Fruit fly (Drosophila melanogaster): ENCODE measurements around the gene CG34112.

Gene CG34112

dm6 chr3R:4378363-4379354 is 15.4 kb downstream of the CG34112 start, which contains the start of gene Sfxn1-3 (continued):
- TF ChIP-seq CG32767 (GFP tag; IDR thresholded peaks at IDR 0.05) (peak; percentile 45; the same call in 1 of the 2 replicates), CG10979 (tag; optimal IDR thresholded peaks at IDR 0.05) (peak; percentile 24), CG9609 (GFP tag; optimal IDR thresholded peaks at IDR 0.05) (no peak), bbx (GFP tag; IDR thresholded peaks at IDR 0.05; ENCODE audit: partially characterized antibody) (peak; percentile 65)

- no peak for TF ChIP-seq CG6854 (GFP tag; optimal IDR thresholded peaks at IDR 0.05)
- no peak for TF ChIP-seq ERR (GFP tag; optimal IDR thresholded peaks at IDR 0.05)
- TF ChIP-seq nmo (GFP tag; optimal IDR thresholded peaks at IDR 0.05) = no peak
- no peak for TF ChIP-seq CG14014 (GFP tag; IDR thresholded peaks at IDR 0.05)
- no peak for TF ChIP-seq CG5953 (GFP tag; IDR thresholded peaks at IDR 0.05)
- TF ChIP-seq hbn (GFP tag; IDR thresholded peaks at IDR 0.05; ENCODE audit: partially characterized antibody) = no peak
- no peak for TF ChIP-seq CG10209 (GFP tag; optimal IDR thresholded peaks at IDR 0.05)
- no peak for TF ChIP-seq CHES-1-like (GFP tag; optimal IDR thresholded peaks at IDR 0.05)
- no peak for TF ChIP-seq Atf-2 (GFP tag; optimal IDR thresholded peaks at IDR 0.05)
- TF ChIP-seq MBD-R2 (GFP tag; IDR thresholded peaks at IDR 0.05) = no peak
- no peak for TF ChIP-seq Dip2 (GFP tag; IDR thresholded peaks at IDR 0.05)
These were observed 32.0 kb downstream of the CG34112 start for dm6 chr3R:4362010-4362409.

DNA sequence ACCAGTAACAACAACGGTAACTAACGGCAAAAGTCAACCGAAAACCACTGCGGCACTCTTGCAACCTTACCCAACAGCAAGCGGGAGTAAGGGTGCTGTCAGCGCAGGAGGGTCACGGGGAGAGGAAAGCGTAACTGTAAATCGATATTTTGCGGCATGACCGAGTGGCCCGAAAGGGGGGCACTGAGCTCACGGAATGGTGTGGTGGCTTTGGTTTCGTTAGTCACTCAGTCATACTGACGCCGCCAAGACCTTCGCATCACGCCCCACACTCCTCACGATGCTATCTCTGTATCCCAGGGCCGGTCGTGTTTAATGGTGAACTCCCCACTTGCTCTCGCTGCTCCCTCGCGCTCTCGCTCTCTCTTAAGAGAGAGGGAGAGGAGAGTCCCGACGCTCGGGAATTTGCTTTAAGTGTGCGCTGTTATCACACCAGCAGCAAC is 33.4 kb downstream of the CG34112 start:
- TF ChIP-seq CTCF (GFP tag; optimal IDR thresholded peaks at IDR 0.05) (no peak), zen2 (GFP tag; IDR thresholded peaks at IDR 0.05; ENCODE audit: partially characterized antibody) (0 out of 3 replicates have a peak, but pooled peaks have one; percentile 21), CG15696 (tag; optimal IDR thresholded peaks at IDR 0.05) (no peak), Trl (optimal IDR thresholded peaks at IDR 0.05) (peak; percentile 71 to 77), Trl (GFP tag; optimal IDR thresholded peaks at IDR 0.05) (no peak), NC2α (GFP tag; optimal IDR thresholded peaks at IDR 0.05) (no peak), Spps (tag; optimal IDR thresholded peaks at IDR 0.05) (no peak), ro (GFP tag; IDR thresholded peaks at IDR 0.05) (no peak), Gsc (GFP tag; IDR thresholded peaks at IDR 0.05) (no peak), sima (GFP tag; optimal IDR thresholded peaks at IDR 0.05) (no peak), CG14860 (GFP tag; IDR thresholded peaks at IDR 0.05; ENCODE audit: partially characterized antibody) (no peak), Opbp (GFP tag; IDR thresholded peaks at IDR 0.05; ENCODE audit: partially characterized antibody) (peak; percentile 48; the same call in 1 of the 3 replicates), gsb (GFP tag; IDR thresholded peaks at IDR 0.05) (no peak), sim (GFP tag; IDR thresholded peaks at IDR 0.05) (no peak), ftz-f1 (GFP tag; optimal IDR thresholded peaks at IDR 0.05) (peak; percentile 53), Ada2b (GFP tag; IDR thresholded peaks at IDR 0.05) (no peak), so (GFP tag; IDR thresholded peaks at IDR 0.05) (0 out of 3 replicates have a peak, but pooled peaks have one; percentile 31), Scr (GFP tag; IDR thresholded peaks at IDR 0.05; ENCODE audit: partially characterized antibody) (0 out of 2 replicates have a peak, but pooled peaks have one; percentile 25), Nf-YC (tag; optimal IDR thresholded peaks at IDR 0.05) (no peak), CG10462 (GFP tag; optimal IDR thresholded peaks at IDR 0.05) (no peak), CG34376 (GFP tag; optimal IDR thresholded peaks at IDR 0.05) (peak; percentile 6), CG6791 (GFP tag; IDR thresholded peaks at IDR 0.05; ENCODE audit: partially characterized antibody) (no peak), CG4360 (GFP tag; IDR thresholded peaks at IDR 0.05) (peak; percentile 52; the same call in 1 of the 2 replicates), onecut (GFP tag; IDR thresholded peaks at IDR 0.05) (peak; percentile 100), Dad (GFP tag; optimal IDR thresholded peaks at IDR 0.05) (no peak), croc (GFP tag; conservative IDR thresholded peaks at IDR 0.05) (no peak), BEAF-32 (GFP tag; optimal IDR thresholded peaks at IDR 0.05) (peak; percentile 21), amos (GFP tag; IDR thresholded peaks at IDR 0.05; ENCODE audit: partially characterized antibody) (0 out of 2 replicates have a peak, but pooled peaks have one; percentile 19), yki (optimal IDR thresholded peaks at IDR 0.05) (peak; percentile 27), CG6175 (GFP tag; IDR thresholded peaks at IDR 0.05) (peak; percentile 69; the same call in 1 of the 3 replicates), CG17359 (tag; optimal IDR thresholded peaks at IDR 0.05) (no peak), CG3726 (GFP tag; IDR thresholded peaks at IDR 0.05) (no peak)
